Worm (Caenorhabditis elegans) whole organism, midembryonic: Measurements from ENCODE around the gene set-8.

Experiments used
- klf-2 ChIP-seq: fragments of 200-800 bp; sonication (Bioruptor generic); conservative IDR thresholded peaks from 2 replicates; pipeline ENCODE4 v1.3.6; 2022; ENCODE audit warnings: missing genetic modification reagents, missing genetic modification characterization, missing compliant biosample characterization
- med-1 ChIP-seq: sonication (generic microtip); optimal IDR thresholded peaks from 2 replicates; lab custom pipeline; 2017; ENCODE audit warnings: missing genetic modification characterization, mild to moderate bottlenecking, missing compliant biosample characterization, antibody characterized with exemption, missing genetic modification reagents; ENCODE audit not compliant: insufficient read depth
- tab-1 ChIP-seq: fragments of 200-800 bp; sonication (Bioruptor generic); IDR thresholded peaks from 2 replicates; pipeline ENCODE4 v1.3.6; 2022; ENCODE audit warnings: missing genetic modification characterization, missing compliant biosample characterization
- ztf-23 ChIP-seq: fragments of 200-800 bp; sonication (Bioruptor generic); IDR thresholded peaks from 2 replicates; pipeline ENCODE4 v1.3.6; 2022; ENCODE audit warnings: missing genetic modification reagents, missing genetic modification characterization, missing compliant biosample characterization

ce11 chrX:13442446-13442845 lies 4.1 kb upstream of the set-8 start:
- TF ChIP-seq med-1 (GFP tag; lab: Kevin White, UChicago): no peak
- TF ChIP-seq ztf-23 (GFP tag; lab: Robert Waterston, UW): peak; percentile 70; the same call in 1 of the 2 replicates
- TF ChIP-seq tab-1: no peak
- TF ChIP-seq klf-2: 0 out of 2 replicates have a peak, but pooled peaks have one; percentile 19
